Worm (Caenorhabditis elegans) whole organism, L4 larva: ENCODE measurements around the gene ugt-39.

Experiments used
- F26F4.8 ChIP-seq: fragments of 200-800 bp; sonication (Bioruptor generic); conservative IDR thresholded peaks from 2 replicates; pipeline ENCODE4 v1.3.6; 2022; ENCODE audit warnings: missing genetic modification characterization, missing compliant biosample characterization
- T20F7.1 ChIP-seq: fragments of 200-800 bp; sonication (Bioruptor generic); optimal IDR thresholded peaks from 2 replicates; lab custom pipeline; 2018; ENCODE audit warnings: mild to moderate bottlenecking, missing genetic modification characterization, missing compliant biosample characterization
- Y48G9A.11 ChIP-seq: fragments of 200-800 bp; sonication (Bioruptor generic); IDR thresholded peaks from 2 replicates; pipeline ENCODE4 v1.3.6; 2022; ENCODE audit warnings: missing genetic modification reagents, missing genetic modification characterization, missing compliant biosample characterization
- Y75B8A.6 ChIP-seq: fragments of 200-800 bp; sonication (Bioruptor generic); IDR thresholded peaks from 2 replicates; pipeline ENCODE4 v1.3.6; 2022; ENCODE audit warnings: missing genetic modification reagents, missing genetic modification characterization, missing compliant biosample characterization
- ZK546.5 ChIP-seq, 2 experiments: sonication (generic microtip); optimal IDR thresholded peaks; 2 replicates each; lab custom pipeline; 2017; ENCODE audit warnings: missing biosample characterization in 2 of 2, missing genetic modification characterization in 2 of 2
- aha-1 ChIP-seq: fragments of 150-350 bp; peaks from one replicate; lab custom pipeline; 2014; ENCODE audit warnings: missing biosample characterization, missing genetic modification characterization
- ama-1 ChIP-seq: fragments of 150-350 bp; optimal IDR thresholded peaks from 2 replicates; lab custom pipeline; 2014; ENCODE audit warnings: inconsistent platforms, mixed read lengths
- attf-4 ChIP-seq: sonication (generic microtip); optimal IDR thresholded peaks from 3 replicates; lab custom pipeline; 2017; ENCODE audit warnings: missing biosample characterization, missing genetic modification characterization
- ceh-20 ChIP-seq: fragments of 200-800 bp; sonication (Bioruptor generic); IDR thresholded peaks from 2 replicates; pipeline ENCODE4 v1.3.6; 2022; ENCODE audit warnings: missing genetic modification reagents, missing genetic modification characterization, missing compliant biosample characterization
- ceh-62 ChIP-seq: sonication (generic microtip); optimal IDR thresholded peaks from 2 replicates; lab custom pipeline; 2017; ENCODE audit warnings: missing biosample characterization, missing genetic modification characterization
- daf-16 ChIP-seq, 3 experiments: sonication (generic microtip); optimal IDR thresholded peaks; 2 replicates each; lab custom pipeline; 2016 to 2017; ENCODE audit warnings: missing genetic modification characterization in 3 of 3, missing genetic modification reagents in 3 of 3, mild to moderate bottlenecking in 2 of 3, missing compliant biosample characterization in 2 of 3, missing biosample characterization in 1 of 3, moderate library complexity in 1 of 3
- dmd-6 ChIP-seq: fragments of 200-800 bp; sonication (Bioruptor generic); IDR thresholded peaks from 2 replicates; pipeline ENCODE4 v1.3.6; 2022; ENCODE audit warnings: missing genetic modification reagents, missing genetic modification characterization, missing compliant biosample characterization
- dpl-1 ChIP-seq: fragments of 150-350 bp; optimal IDR thresholded peaks from 2 replicates; lab custom pipeline; 2014; ENCODE audit warnings: missing biosample characterization, missing genetic modification reagents, missing genetic modification characterization
- dve-1 ChIP-seq: sonication (generic microtip); optimal IDR thresholded peaks from 2 replicates; lab custom pipeline; 2017; ENCODE audit warnings: antibody characterized with exemption, mild to moderate bottlenecking, missing genetic modification characterization, missing compliant biosample characterization; ENCODE audit not compliant: insufficient read depth
- egl-27 ChIP-seq: sonication (generic microtip); optimal IDR thresholded peaks from 3 replicates; lab custom pipeline; 2017; ENCODE audit warnings: missing biosample characterization, missing genetic modification reagents, missing genetic modification characterization
- fkh-10 ChIP-seq: fragments of 150-350 bp; optimal IDR thresholded peaks from 2 replicates; lab custom pipeline; 2014; ENCODE audit warnings: missing biosample characterization, missing genetic modification reagents, missing genetic modification characterization
- gei-8 ChIP-seq: fragments of 200-800 bp; sonication (Bioruptor generic); optimal IDR thresholded peaks from 2 replicates; lab custom pipeline; 2018; ENCODE audit warnings: mild to moderate bottlenecking, missing genetic modification characterization, missing compliant biosample characterization
- hif-1 ChIP-seq, 2 experiments: sonication (generic microtip); optimal IDR thresholded peaks; 2 replicates each; lab custom pipeline; 2016 to 2017; ENCODE audit warnings: missing compliant biosample characterization in 2 of 2, missing genetic modification characterization in 2 of 2, missing genetic modification reagents in 2 of 2, missing genotype in 2 of 2, mild to moderate bottlenecking in 1 of 2
- hlh-11 ChIP-seq: fragments of 200-800 bp; sonication (Bioruptor generic); optimal IDR thresholded peaks from 2 replicates; lab custom pipeline; 2018; ENCODE audit warnings: mild to moderate bottlenecking, missing genetic modification characterization, missing compliant biosample characterization
- lin-15B ChIP-seq: fragments of 150-350 bp; sonication (generic microtip); optimal IDR thresholded peaks from 3 replicates; lab custom pipeline; 2014; ENCODE audit warnings: missing biosample characterization, missing genetic modification characterization
- lin-39 ChIP-seq: fragments of 150-350 bp; optimal IDR thresholded peaks from 2 replicates; lab custom pipeline; 2014; ENCODE audit warnings: missing biosample characterization, missing genetic modification reagents, missing genetic modification characterization
- lir-3 ChIP-seq: sonication (generic microtip); optimal IDR thresholded peaks from 2 replicates; lab custom pipeline; 2016; ENCODE audit warnings: mild to moderate bottlenecking, missing genetic modification characterization, missing compliant biosample characterization
- mep-1 ChIP-seq: fragments of 150-350 bp; sonication (generic microtip); optimal IDR thresholded peaks from 3 replicates; lab custom pipeline; 2014; ENCODE audit warnings: missing biosample characterization, missing genetic modification characterization
- mes-2 ChIP-seq: sonication (generic microtip); optimal IDR thresholded peaks from 2 replicates; lab custom pipeline; 2016; ENCODE audit warnings: missing genotype, mild to moderate bottlenecking, missing genetic modification characterization, missing compliant biosample characterization; ENCODE audit not compliant: poor library complexity, severe bottlenecking
- mxl-3 ChIP-seq: fragments of 200-800 bp; sonication (Bioruptor generic); optimal IDR thresholded peaks from 2 replicates; lab custom pipeline; 2018; ENCODE audit warnings: mild to moderate bottlenecking, missing genetic modification characterization, missing compliant biosample characterization
- nhr-10 ChIP-seq: fragments of 150-350 bp; optimal IDR thresholded peaks from 2 replicates; lab custom pipeline; 2014; ENCODE audit warnings: missing biosample characterization, missing genetic modification characterization
- nhr-237 ChIP-seq: sonication (generic microtip); optimal IDR thresholded peaks from 2 replicates; lab custom pipeline; 2017; ENCODE audit warnings: missing biosample characterization, missing genetic modification characterization
- nhr-25 ChIP-seq: sonication (generic microtip); optimal IDR thresholded peaks from 2 replicates; lab custom pipeline; 2017; ENCODE audit warnings: missing genetic modification characterization, mild to moderate bottlenecking, missing compliant biosample characterization, antibody characterized with exemption, moderate library complexity, borderline replicate concordance; ENCODE audit not compliant: insufficient read depth
- nhr-28 ChIP-seq: fragments of 150-350 bp; optimal IDR thresholded peaks from 2 replicates; lab custom pipeline; 2014; ENCODE audit warnings: missing biosample characterization, missing genetic modification characterization
- nhr-42 ChIP-seq: fragments of 200-800 bp; sonication (Bioruptor generic); IDR thresholded peaks from 2 replicates; pipeline ENCODE4 v1.3.6; 2022; ENCODE audit warnings: missing genetic modification characterization, missing compliant biosample characterization
- nhr-48 ChIP-seq: sonication (generic microtip); optimal IDR thresholded peaks from 2 replicates; lab custom pipeline; 2016; ENCODE audit warnings: mild to moderate bottlenecking, missing genetic modification characterization, missing compliant biosample characterization
- nhr-77 ChIP-seq: fragments of 150-350 bp; optimal IDR thresholded peaks from 2 replicates; lab custom pipeline; 2014; ENCODE audit warnings: missing biosample characterization, missing genetic modification characterization
- php-3 ChIP-seq: fragments of 200-800 bp; sonication (Bioruptor generic); IDR thresholded peaks from 2 replicates; pipeline ENCODE4 v1.3.6; 2022; ENCODE audit warnings: missing genetic modification reagents, missing genetic modification characterization, missing compliant biosample characterization
- skn-1 ChIP-seq: fragments of 150-350 bp; optimal IDR thresholded peaks from 2 replicates; lab custom pipeline; 2014; ENCODE audit warnings: missing biosample characterization, missing genetic modification characterization
- tag-97 ChIP-seq: fragments of 200-800 bp; sonication (Bioruptor generic); IDR thresholded peaks from 2 replicates; pipeline ENCODE4 v1.3.6; 2022; ENCODE audit warnings: missing genetic modification characterization, missing compliant biosample characterization
- ztf-11 ChIP-seq: fragments of 150-350 bp; optimal IDR thresholded peaks from 2 replicates; lab custom pipeline; 2014; ENCODE audit warnings: missing biosample characterization, missing genetic modification characterization
- ztf-7 ChIP-seq: fragments of 150-350 bp; optimal IDR thresholded peaks from 2 replicates; lab custom pipeline; 2014; ENCODE audit warnings: missing biosample characterization, missing genetic modification characterization

ugt-39 gene

ce11 chrV:7163477-7164114 is 6.7 kb downstream of the ugt-39 start, which contains the start of gene ugt-41 (continued):
- TF ChIP-seq nhr-237 (tag; lab: Kevin White, UChicago) (no peak), hif-1 (tag; optimal IDR thresholded peaks at IDR 0.05; lab: Kevin White, UChicago) (peak in 1 of 2 experiments; percentile 53), daf-16 (GFP tag; optimal IDR thresholded peaks at IDR 0.05; lab: Kevin White, UChicago) (no peak), daf-16 (tag; optimal IDR thresholded peaks at IDR 0.05; lab: Kevin White, UChicago) (peak; percentile 96), nhr-48 (tag; lab: Kevin White, UChicago) (peak; percentile 28), attf-4 (no peak)

ce11 chrV:7164210-7164609 is 7.3 kb downstream of the ugt-39 start, which contains the start of gene srh-83:
TSS of gene srh-83 (plus strand) at chrV:7164510.
- TF ChIP-seq hlh-11 = no peak
- TF ChIP-seq Y48G9A.11 (GFP tag; lab: Robert Waterston, UW) = no peak
- TF ChIP-seq dve-1 (tag; lab: Kevin White, UChicago) = no peak
- no peak for TF ChIP-seq gei-8 (GFP tag; lab: Kevin White, UChicago)
- no peak for TF ChIP-seq mxl-3 (GFP tag; lab: Kevin White, UChicago)
- TF ChIP-seq nhr-28 (tag; lab: Kevin White, UChicago) = no peak
- no peak for TF ChIP-seq skn-1 (tag; lab: Kevin White, UChicago)
- TF ChIP-seq ceh-20 = no peak
- TF ChIP-seq, all 104 proteins: peak for 0

DNA sequence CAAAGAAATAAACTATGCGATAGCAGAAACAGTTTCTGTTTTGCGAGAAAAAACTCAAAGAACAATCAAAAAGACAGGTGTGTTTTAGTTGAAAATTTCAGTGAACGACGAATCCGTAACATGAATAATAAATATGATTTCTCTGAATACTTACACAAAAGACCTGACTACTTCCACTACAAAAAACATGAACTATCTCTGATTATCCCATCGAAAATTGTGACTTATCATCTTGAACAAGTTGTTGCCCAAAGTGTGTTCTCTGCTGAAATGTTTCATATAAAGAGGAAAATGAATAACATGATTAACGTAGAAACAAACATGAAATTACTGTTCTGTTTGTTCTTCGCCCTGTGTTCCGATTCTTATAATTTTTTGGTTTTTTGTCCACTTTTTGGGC is 9.8 kb downstream of the ugt-39 start, which contains the start of gene ugt-36:
Gene ugt-36 (plus strand): TSS at position 301 of the 400 bp plus-strand sequence.
- peak; percentile 16 for TF ChIP-seq nhr-28 (tag; lab: Kevin White, UChicago)
- no peak for TF ChIP-seq php-3 (GFP tag; lab: Robert Waterston, UW)

- no peak for TF ChIP-seq Y75B8A.6 (GFP tag; lab: Robert Waterston, UW)
- no peak for TF ChIP-seq egl-27 (tag; lab: Kevin White, UChicago)
- no peak for TF ChIP-seq dmd-6 (GFP tag; lab: Robert Waterston, UW)
- TF ChIP-seq mxl-3 (GFP tag; lab: Kevin White, UChicago) = no peak
- no peak for TF ChIP-seq dpl-1 (GFP tag; lab: Kevin White, UChicago)
- TF ChIP-seq T20F7.1 (GFP tag; lab: Kevin White, UChicago) = no peak
- no peak for TF ChIP-seq mep-1 (tag; lab: Kevin White, UChicago)
- no peak for TF ChIP-seq tag-97 (GFP tag; lab: Robert Waterston, UW)
- TF ChIP-seq nhr-77 = no peak
- TF ChIP-seq Y48G9A.11 (GFP tag; lab: Robert Waterston, UW) = no peak
- TF ChIP-seq F26F4.8 (GFP tag; lab: Robert Waterston, UW) = no peak
- no peak for TF ChIP-seq ztf-11 (tag; lab: Kevin White, UChicago)
- no peak for TF ChIP-seq ztf-7 (tag; lab: Kevin White, UChicago)
- TF ChIP-seq lir-3 (tag; lab: Kevin White, UChicago) = no peak
- TF ChIP-seq nhr-25 (tag; lab: Kevin White, UChicago) = no peak
- TF ChIP-seq fkh-10 (GFP tag; lab: Kevin White, UChicago) = no peak
- no peak for TF ChIP-seq lin-39 (tag; lab: Kevin White, UChicago)
- TF ChIP-seq, all 104 proteins: peak for 0
Observed at ce11 chrV:7175201-7175600, 18.3 kb downstream of the ugt-39 start, which contains the start of gene lgc-39. TSS of gene lgc-39 (plus strand) at chrV:7175501.

DNA sequence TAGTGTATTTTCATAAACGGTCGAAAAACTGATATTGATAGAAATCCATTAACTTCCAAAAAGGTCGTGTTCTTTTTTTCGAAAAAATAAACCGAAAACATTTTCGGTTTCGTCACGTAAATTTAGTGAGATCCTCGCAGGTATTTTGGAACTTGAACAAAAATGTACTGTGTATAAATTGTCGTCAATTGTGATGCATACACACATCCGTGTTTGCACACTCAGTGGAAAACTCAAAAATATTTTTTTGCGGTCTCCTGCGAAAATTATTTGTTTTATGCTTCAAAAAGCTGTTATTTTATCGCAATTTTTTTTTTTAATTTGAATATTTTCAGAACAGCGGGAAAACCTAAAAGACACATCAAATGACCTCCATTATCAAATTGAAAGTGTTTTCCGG is 21.9 kb downstream of the ugt-39 start, which contains the start of gene cpsf-2:
Gene cpsf-2 (plus strand): TSS at position 330 of the 400 bp plus-strand sequence.
- TF ChIP-seq lin-15B (no peak), nhr-42 (no peak), ZK546.5 (tag; optimal IDR thresholded peaks at IDR 0.05; lab: Kevin White, UChicago) (no peak), mes-2 (tag; lab: Kevin White, UChicago) (peak; percentile 47), nhr-10 (tag; lab: Kevin White, UChicago) (no peak), lir-3 (tag; lab: Kevin White, UChicago) (no peak), mxl-3 (GFP tag; lab: Kevin White, UChicago) (no peak), ama-1 (lab: Kevin White, UChicago) (no peak), ceh-62 (tag; lab: Kevin White, UChicago) (no peak), aha-1 (tag; lab: Kevin White, UChicago) (peak; percentile 72), dpl-1 (GFP tag; lab: Kevin White, UChicago) (peak; percentile 1), dve-1 (tag; lab: Kevin White, UChicago) (no peak)
